Worm (Caenorhabditis elegans): ENCODE measurements around the gene R04A9.3.

R04A9.3 gene

DNA sequence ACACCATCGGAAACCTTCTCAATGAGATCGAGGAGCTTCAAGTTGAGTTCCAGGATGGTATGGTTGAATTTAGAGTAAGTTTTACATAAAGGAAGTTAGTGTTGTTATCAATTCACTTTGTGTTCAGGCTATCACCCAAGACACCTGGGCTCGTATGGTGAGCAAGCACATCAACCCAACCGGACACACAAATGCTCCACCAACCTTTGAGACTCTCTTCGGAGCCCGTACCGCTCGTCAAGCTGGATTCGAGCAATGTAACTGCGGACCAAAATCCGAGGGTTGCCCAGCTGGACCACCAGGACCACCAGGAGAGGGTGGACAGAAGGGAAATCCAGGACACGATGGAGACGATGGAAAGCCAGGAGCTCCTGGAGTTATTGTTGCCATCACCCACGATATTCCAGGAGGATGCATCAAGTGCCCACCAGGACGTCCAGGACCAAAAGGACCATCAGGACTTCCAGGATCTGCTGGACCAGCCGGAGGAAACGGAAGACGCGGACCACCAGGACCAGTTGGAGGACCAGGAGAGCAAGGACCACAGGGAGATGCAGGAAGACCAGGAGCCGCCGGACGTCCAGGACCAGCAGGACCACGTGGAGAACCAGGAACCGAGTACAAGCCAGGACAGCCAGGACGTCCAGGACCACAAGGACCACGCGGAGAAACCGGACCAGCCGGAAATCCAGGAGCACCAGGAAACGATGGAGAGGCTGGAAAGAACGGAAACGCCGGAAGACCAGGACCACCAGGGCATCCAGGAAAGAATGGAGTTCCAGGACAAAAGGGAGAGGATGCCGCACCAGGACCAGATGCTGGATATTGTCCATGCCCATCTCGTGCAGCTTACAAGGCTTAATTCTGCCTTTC is 41.6 kb upstream of the R04A9.3 start (continued):
- TF ChIP-seq Y48G9A.11 (GFP tag; IDR thresholded peaks at IDR 0.05) (no peak), ceh-62 (tag; optimal IDR thresholded peaks at IDR 0.05) (no peak), unc-62 (GFP tag; optimal IDR thresholded peaks at IDR 0.05 in 1 of 2) (no peak), unc-62 (tag; optimal IDR thresholded peaks at IDR 0.05) (no peak), ztf-11 (tag; optimal IDR thresholded peaks at IDR 0.05) (no peak), F44E2.7 (GFP tag; IDR thresholded peaks at IDR 0.05) (no peak), rbr-2 (tag; optimal IDR thresholded peaks at IDR 0.05) (no peak), pqm-1 (tag; optimal IDR thresholded peaks at IDR 0.05) (no peak), lsy-2 (tag; optimal IDR thresholded peaks at IDR 0.05) (no peak), aha-1 (tag) (no peak), ceh-20 (GFP tag; IDR thresholded peaks at IDR 0.05) (no peak), R02D3.7 (tag; optimal IDR thresholded peaks at IDR 0.05) (no peak), fos-1 (tag; optimal IDR thresholded peaks at IDR 0.05) (no peak), lir-3 (tag; optimal IDR thresholded peaks at IDR 0.05) (no peak), nhr-111 (GFP tag; optimal IDR thresholded peaks at IDR 0.05) (no peak), nhr-76 (tag; optimal IDR thresholded peaks at IDR 0.05) (no peak), set-16 (GFP tag; IDR thresholded peaks at IDR 0.05) (peak; percentile 97), nhr-237 (tag; optimal IDR thresholded peaks at IDR 0.05) (no peak), dmd-9 (GFP tag; IDR thresholded peaks at IDR 0.05) (no peak), lin-13 (GFP tag; optimal IDR thresholded peaks at IDR 0.05) (no peak), Y105C5A.15 (GFP tag; IDR thresholded peaks at IDR 0.05) (no peak), unc-130 (GFP tag; optimal IDR thresholded peaks at IDR 0.05) (no peak), daf-12 (tag; optimal IDR thresholded peaks at IDR 0.05) (no peak), zfp-3 (GFP tag; conservative IDR thresholded peaks at IDR 0.05) (no peak), ceh-28 (tag; optimal IDR thresholded peaks at IDR 0.05) (no peak), unc-39 (tag; optimal IDR thresholded peaks at IDR 0.05) (no peak), nhr-6 (tag; optimal IDR thresholded peaks at IDR 0.05) (no peak), php-3 (GFP tag; IDR thresholded peaks at IDR 0.05) (no peak), lin-39 (tag; optimal IDR thresholded peaks at IDR 0.05) (no peak), mxl-3 (GFP tag; optimal IDR thresholded peaks at IDR 0.05) (peak; percentile 15), mep-1 (tag; optimal IDR thresholded peaks at IDR 0.05) (no peak), hif-1 (tag; optimal IDR thresholded peaks at IDR 0.05) (no peak), sdz-12 (GFP tag; optimal IDR thresholded peaks at IDR 0.05) (no peak), madf-9 (GFP tag; conservative IDR thresholded peaks at IDR 0.05) (peak; percentile 46; the same call in 1 of the 2 replicates), spr-1 (tag; optimal IDR thresholded peaks at IDR 0.05) (no peak), arid-1 (GFP tag; conservative IDR thresholded peaks at IDR 0.05) (no peak)

DNA sequence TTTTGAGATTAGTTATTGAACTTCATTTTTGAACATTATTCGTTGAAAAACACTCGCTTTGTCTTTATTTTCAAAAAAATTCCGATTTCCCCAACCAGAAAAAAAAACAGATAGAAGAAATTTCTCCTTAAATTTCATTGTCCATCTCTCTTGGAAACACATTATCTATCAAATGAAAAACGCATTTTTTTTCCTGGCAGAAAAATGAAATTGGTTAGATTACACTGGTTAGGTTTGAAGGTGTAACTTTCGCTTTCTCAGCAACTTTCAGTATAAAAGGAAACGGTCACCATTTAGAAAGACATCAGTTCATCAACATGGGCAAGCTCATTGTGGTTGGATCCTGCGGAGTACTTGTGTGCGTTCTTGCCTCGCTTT is 41.0 kb upstream of the R04A9.3 start, which contains the start of gene col-19:
TSS of gene col-19 (plus strand) at position 301 of the 378 bp plus-strand sequence.
- TF ChIP-seq nhr-77 (tag; optimal IDR thresholded peaks at IDR 0.05) = no peak
- no peak for TF ChIP-seq Y5F2A.4 (GFP tag; optimal IDR thresholded peaks at IDR 0.05)
- TF ChIP-seq vab-7 (GFP tag; IDR thresholded peaks at IDR 0.05) = no peak
- TF ChIP-seq lir-3 (tag; optimal IDR thresholded peaks at IDR 0.05) = no peak
- no peak for TF ChIP-seq zfp-2 (tag; optimal IDR thresholded peaks at IDR 0.05)
- TF ChIP-seq jun-1 (tag; optimal IDR thresholded peaks at IDR 0.05) = no peak
- no peak for TF ChIP-seq T26A8.4 (GFP tag; IDR thresholded peaks at IDR 0.05)
- no peak for TF ChIP-seq lin-38 (GFP tag; IDR thresholded peaks at IDR 0.05)
- no peak for TF ChIP-seq nhr-42 (GFP tag; IDR thresholded peaks at IDR 0.05)
- TF ChIP-seq nhr-111 (GFP tag; optimal IDR thresholded peaks at IDR 0.05) = no peak
- TF ChIP-seq madf-5 (GFP tag; IDR thresholded peaks at IDR 0.05) = no peak
- TF ChIP-seq dmd-9 (GFP tag; IDR thresholded peaks at IDR 0.05) = no peak
- no peak for TF ChIP-seq D1046.2 (GFP tag; IDR thresholded peaks at IDR 0.05)
- TF ChIP-seq unc-62 (GFP tag; optimal IDR thresholded peaks at IDR 0.05 in 1 of 2) = no peak
- no peak for TF ChIP-seq unc-62 (tag; optimal IDR thresholded peaks at IDR 0.05)
- TF ChIP-seq zip-11 (GFP tag; IDR thresholded peaks at IDR 0.05) = no peak
- TF ChIP-seq sdz-12 (GFP tag; optimal IDR thresholded peaks at IDR 0.05) = no peak
- no peak for TF ChIP-seq mep-1 (tag; optimal IDR thresholded peaks at IDR 0.05)
- no peak for TF ChIP-seq nhr-76 (tag; optimal IDR thresholded peaks at IDR 0.05)
- no peak for TF ChIP-seq F10B5.3 (tag; optimal IDR thresholded peaks at IDR 0.05)
- no peak for TF ChIP-seq saeg-2 (GFP tag; IDR thresholded peaks at IDR 0.05)

All from whole organism, L4 larva.